Fruit fly (Drosophila melanogaster) whole organism: ENCODE results near the gene Irk1.
A peak's percentile ranks its signal among the peaks of the same experiment; 100 is the strongest.

Experiments used
- CG8478 ChIP-seq: fragments of >200 bp; optimal IDR thresholded peaks from 2 replicates; lab custom pipeline; 2018; ENCODE audit warnings: inconsistent platforms
- Dll ChIP-seq: fragments of >200 bp; optimal IDR thresholded peaks from 2 replicates; lab custom pipeline; 2017
- EcR ChIP-seq, 2 experiments: fragments of >200 bp; optimal IDR thresholded peaks; 2 replicates each; lab custom pipeline; 2017; ENCODE audit warnings: missing biosample characterization in 2 of 2, missing genetic modification characterization in 2 of 2, missing genetic modification reagents in 2 of 2
- pan ChIP-seq: fragments of >200 bp; optimal IDR thresholded peaks from 2 replicates; lab custom pipeline; 2017
- psq ChIP-seq: fragments of >200 bp; optimal IDR thresholded peaks from 2 replicates; lab custom pipeline; 2017
- usp ChIP-seq: fragments of >200 bp; optimal IDR thresholded peaks from 2 replicates; lab custom pipeline; 2017; ENCODE audit warnings: missing biosample characterization, missing genetic modification characterization, mixed read lengths

Gene Irk1

dm6 chr3R:23173393-23173981 lies 5.4 kb downstream of the Irk1 start, which contains the start of gene CG46310:
TSS of gene CG46310 (plus strand) at chr3R:23173873.
- TF ChIP-seq CG8478 (no peak), Dll (lab: Kevin White, UChicago) (no peak), EcR (GFP tag; optimal IDR thresholded peaks at IDR 0.05; lab: Kevin White, UChicago) (no peak), usp (GFP tag; lab: Kevin White, UChicago) (no peak)

- TF ChIP-seq psq (lab: Kevin White, UChicago) (no peak), Dll (lab: Kevin White, UChicago) (no peak), CG8478 (no peak), pan (peak; percentile 43)
Measured at dm6 chr3R:23174739-23175138, 6.6 kb downstream of the Irk1 start.

- TF ChIP-seq EcR (GFP tag; optimal IDR thresholded peaks at IDR 0.05; lab: Kevin White, UChicago) (no peak), Dll (lab: Kevin White, UChicago) (no peak), pan (no peak), psq (lab: Kevin White, UChicago) (no peak), usp (GFP tag; lab: Kevin White, UChicago) (no peak), CG8478 (no peak)
Measured at dm6 chr3R:23175376-23175775, 7.3 kb downstream of the Irk1 start.

- no peak for TF ChIP-seq CG8478
- no peak for TF ChIP-seq psq (lab: Kevin White, UChicago)
- no peak for TF ChIP-seq pan
- TF ChIP-seq EcR (GFP tag; optimal IDR thresholded peaks at IDR 0.05; lab: Kevin White, UChicago) = no peak
- no peak for TF ChIP-seq usp (GFP tag; lab: Kevin White, UChicago)
- no peak for TF ChIP-seq Dll (lab: Kevin White, UChicago)
Measured at dm6 chr3R:23176445-23177087, 8.4 kb downstream of the Irk1 start.

- TF ChIP-seq CG8478 (no peak), EcR (GFP tag; optimal IDR thresholded peaks at IDR 0.05; lab: Kevin White, UChicago) (no peak), usp (GFP tag; lab: Kevin White, UChicago) (no peak), pan (no peak), psq (lab: Kevin White, UChicago) (no peak), Dll (lab: Kevin White, UChicago) (no peak)
Measured at dm6 chr3R:23177457-23177856, 9.3 kb downstream of the Irk1 start.

dm6 chr3R:23178052-23178591 lies 10.0 kb downstream of the Irk1 start:
- TF ChIP-seq Dll (lab: Kevin White, UChicago) (no peak), CG8478 (no peak), usp (GFP tag; lab: Kevin White, UChicago) (no peak), pan (no peak), EcR (GFP tag; optimal IDR thresholded peaks at IDR 0.05; lab: Kevin White, UChicago) (no peak), psq (lab: Kevin White, UChicago) (no peak)

- TF ChIP-seq EcR (GFP tag; optimal IDR thresholded peaks at IDR 0.05; lab: Kevin White, UChicago) (no peak), psq (lab: Kevin White, UChicago) (no peak), pan (no peak), Dll (lab: Kevin White, UChicago) (no peak), CG8478 (no peak), usp (GFP tag; lab: Kevin White, UChicago) (no peak)
Measured at dm6 chr3R:23179336-23179735, 11.2 kb downstream of the Irk1 start.

dm6 chr3R:23180980-23181630 lies 13.0 kb downstream of the Irk1 start:
- no peak for TF ChIP-seq CG8478
- TF ChIP-seq pan = no peak
- no peak for TF ChIP-seq Dll (lab: Kevin White, UChicago)
- no peak for TF ChIP-seq psq (lab: Kevin White, UChicago)
- TF ChIP-seq usp (GFP tag; lab: Kevin White, UChicago) = no peak
- no peak for TF ChIP-seq EcR (GFP tag; optimal IDR thresholded peaks at IDR 0.05; lab: Kevin White, UChicago)

dm6 chr3R:23181714-23182337 lies 13.7 kb downstream of the Irk1 start:
- TF ChIP-seq EcR (GFP tag; optimal IDR thresholded peaks at IDR 0.05; lab: Kevin White, UChicago) (no peak), CG8478 (no peak), pan (no peak), Dll (lab: Kevin White, UChicago) (no peak), usp (GFP tag; lab: Kevin White, UChicago) (no peak), psq (lab: Kevin White, UChicago) (no peak)

- no peak for TF ChIP-seq psq (lab: Kevin White, UChicago)
- no peak for TF ChIP-seq usp (GFP tag; lab: Kevin White, UChicago)
- no peak for TF ChIP-seq Dll (lab: Kevin White, UChicago)
- TF ChIP-seq pan = no peak
- no peak for TF ChIP-seq CG8478
- TF ChIP-seq EcR (GFP tag; optimal IDR thresholded peaks at IDR 0.05; lab: Kevin White, UChicago) = no peak
Measured at dm6 chr3R:23189143-23189957, 21.2 kb downstream of the Irk1 start.
